Worm (Caenorhabditis elegans) whole organism, L3 larva: ENCODE measurements around the gene F20D6.1.
A peak's percentile ranks its signal among the peaks of the same experiment; 100 is the strongest.

Experiments
- ZK546.5 ChIP-seq: sonication (generic microtip); optimal IDR thresholded peaks from 2 replicates; lab custom pipeline; 2017; ENCODE audit warnings: missing biosample characterization, missing genetic modification characterization
- ceh-28 ChIP-seq: fragments of 150-350 bp; optimal IDR thresholded peaks from 2 replicates; lab custom pipeline; 2014; ENCODE audit warnings: missing biosample characterization, missing genetic modification reagents, missing genetic modification characterization
- egl-27 ChIP-seq: sonication (generic microtip); optimal IDR thresholded peaks from 4 replicates; lab custom pipeline; 2017; ENCODE audit warnings: missing biosample characterization, missing genetic modification reagents, missing genetic modification characterization
- eor-1 ChIP-seq, 2 experiments: fragments of 150-350 bp; optimal IDR thresholded peaks; 2 replicates each; lab custom pipeline; 2014 to 2018; ENCODE audit warnings: missing biosample characterization in 2 of 2, missing genetic modification characterization in 2 of 2
- hmg-11 ChIP-seq: sonication (generic microtip); optimal IDR thresholded peaks from 2 replicates; lab custom pipeline; 2016; ENCODE audit warnings: missing genetic modification characterization, missing compliant biosample characterization
- lin-39 ChIP-seq: fragments of 150-350 bp; optimal IDR thresholded peaks from 2 replicates; lab custom pipeline; 2018; ENCODE audit warnings: missing biosample characterization, missing genetic modification reagents, missing genetic modification characterization
- lsy-12 ChIP-seq: sonication (generic microtip); optimal IDR thresholded peaks from 2 replicates; lab custom pipeline; 2016; ENCODE audit warnings: mild to moderate bottlenecking, missing genetic modification characterization, missing compliant biosample characterization
- nhr-12 ChIP-seq: fragments of 150-350 bp; optimal IDR thresholded peaks from 2 replicates; lab custom pipeline; 2014; ENCODE audit warnings: missing biosample characterization, missing genetic modification characterization
- nhr-237 ChIP-seq: fragments of 150-350 bp; optimal IDR thresholded peaks from 2 replicates; lab custom pipeline; 2014; ENCODE audit warnings: missing biosample characterization, missing genetic modification characterization
- nhr-77 ChIP-seq: fragments of 150-350 bp; optimal IDR thresholded peaks from 2 replicates; lab custom pipeline; 2014; ENCODE audit warnings: missing biosample characterization, missing genetic modification characterization
- pha-4 ChIP-seq: fragments of 150-350 bp; optimal IDR thresholded peaks from 2 replicates; lab custom pipeline; 2014; ENCODE audit warnings: missing biosample characterization, missing genetic modification reagents, missing genetic modification characterization
- zag-1 ChIP-seq: fragments of 150-350 bp; optimal IDR thresholded peaks from 2 replicates; lab custom pipeline; 2014; ENCODE audit warnings: missing biosample characterization, missing genetic modification characterization
- ztf-11 ChIP-seq: fragments of 150-350 bp; optimal IDR thresholded peaks from 2 replicates; lab custom pipeline; 2014; ENCODE audit warnings: missing biosample characterization, missing genetic modification characterization
- ztf-4 ChIP-seq: fragments of 150-350 bp; optimal IDR thresholded peaks from 2 replicates; lab custom pipeline; 2014; ENCODE audit warnings: missing biosample characterization, missing genetic modification characterization

ce11 chrV:8163199-8163598, 27.3 kb upstream of the F20D6.1 start:
- no peak for TF ChIP-seq eor-1 (tag; optimal IDR thresholded peaks at IDR 0.05; lab: Kevin White, UChicago)
- no peak for TF ChIP-seq nhr-12 (tag; lab: Kevin White, UChicago)
- TF ChIP-seq nhr-237 (tag; lab: Kevin White, UChicago), result no peak
- no peak for TF ChIP-seq lin-39 (tag; lab: Kevin White, UChicago)
- no peak for TF ChIP-seq ceh-28 (tag; lab: Kevin White, UChicago)
- no peak for TF ChIP-seq lsy-12 (tag; lab: Kevin White, UChicago)
- no peak for TF ChIP-seq ZK546.5 (tag; lab: Kevin White, UChicago)
- TF ChIP-seq hmg-11 (tag; lab: Kevin White, UChicago), result no peak
- no peak for TF ChIP-seq ztf-11 (tag; lab: Kevin White, UChicago)
- TF ChIP-seq nhr-77 (tag; lab: Kevin White, UChicago), result no peak
- TF ChIP-seq egl-27 (tag; lab: Kevin White, UChicago), result no peak
- no peak for TF ChIP-seq ztf-4 (tag; lab: Kevin White, UChicago)
- no peak for TF ChIP-seq zag-1 (tag; lab: Kevin White, UChicago)
- peak; percentile 7 for TF ChIP-seq pha-4 (tag; lab: Kevin White, UChicago)
